Worm (Caenorhabditis elegans): Measurements from ENCODE around the gene F53C3.1.

DNA sequence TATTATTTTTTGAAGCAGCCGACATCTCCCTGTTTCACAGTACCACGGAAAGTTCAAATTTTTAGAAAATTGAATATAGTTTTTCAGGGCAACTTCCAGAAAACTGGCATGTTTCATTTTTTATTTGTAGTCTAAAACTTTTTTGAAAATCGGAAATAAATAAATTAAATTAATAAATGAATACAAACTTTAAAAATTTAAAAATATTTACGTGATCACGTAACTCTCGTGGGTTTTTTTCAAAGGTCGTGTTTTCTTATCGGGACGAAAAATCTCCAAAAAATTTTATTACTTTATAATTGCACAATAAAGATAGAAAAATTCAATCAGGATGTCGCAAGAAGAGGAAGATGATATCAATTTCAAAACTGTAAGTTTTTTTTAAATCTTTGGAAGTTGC is at the start of gene F53C3.1:
- TF ChIP-seq mep-1 (tag; optimal IDR thresholded peaks at IDR 0.05) = no peak
- TF ChIP-seq elt-1 (tag; optimal IDR thresholded peaks at IDR 0.05; ENCODE audit: borderline replicate concordance, insufficient read depth) = no peak
- no peak for TF ChIP-seq nhr-28 (tag; optimal IDR thresholded peaks at IDR 0.05)
- TF ChIP-seq mls-2 (tag; optimal IDR thresholded peaks at IDR 0.05) = no peak
- TF ChIP-seq elt-3 (tag; optimal IDR thresholded peaks at IDR 0.05) = no peak
- no peak for TF ChIP-seq nhr-237 (tag; optimal IDR thresholded peaks at IDR 0.05)
- no peak for TF ChIP-seq lin-13 (tag; optimal IDR thresholded peaks at IDR 0.05)
- no peak for TF ChIP-seq nhr-12 (tag; optimal IDR thresholded peaks at IDR 0.05)
